Worm (Caenorhabditis elegans): ENCODE data around the gene B0222.5.

The B0222.5 gene

ce11 chrV:9143896-9144295 is 10.8 kb downstream of the B0222.5 start (continued):
- no peak for TF ChIP-seq nhr-27 (tag; optimal IDR thresholded peaks at IDR 0.05)
- TF ChIP-seq unc-130 (GFP tag; optimal IDR thresholded peaks at IDR 0.05): no peak
- TF ChIP-seq efl-1 (GFP tag; optimal IDR thresholded peaks at IDR 0.05): no peak
- TF ChIP-seq dpff-1 (tag; optimal IDR thresholded peaks at IDR 0.05): no peak
- TF ChIP-seq F57C9.4 (tag; optimal IDR thresholded peaks at IDR 0.05): no peak

ce11 chrV:9141297-9141696 is 13.4 kb downstream of the B0222.5 start, which contains the start of gene pitr-3:
pitr-3 (minus strand) TSS chrV:9141397.
- TF ChIP-seq akir-1 (GFP tag; optimal IDR thresholded peaks at IDR 0.05) (no peak), B0035.1 (tag; optimal IDR thresholded peaks at IDR 0.05) (no peak), hmg-20 (GFP tag; IDR thresholded peaks at IDR 0.05) (no peak), tbx-9 (tag; optimal IDR thresholded peaks at IDR 0.05; ENCODE audit: borderline replicate concordance) (no peak), bed-2 (GFP tag; IDR thresholded peaks at IDR 0.05) (no peak), somi-1 (GFP tag; optimal IDR thresholded peaks at IDR 0.05) (no peak), T26A5.8 (tag; optimal IDR thresholded peaks at IDR 0.05) (no peak), gei-17 (GFP tag; optimal IDR thresholded peaks at IDR 0.05) (no peak)

- no peak for TF ChIP-seq rcor-1 (GFP tag; IDR thresholded peaks at IDR 0.05)
- no peak for TF ChIP-seq tbp1 (GFP tag; optimal IDR thresholded peaks at IDR 0.05)
- TF ChIP-seq ekl-4 (GFP tag; IDR thresholded peaks at IDR 0.05): no peak
- TF ChIP-seq F10E7.11 (tag; optimal IDR thresholded peaks at IDR 0.05): no peak
- TF ChIP-seq lir-1 (GFP tag; conservative IDR thresholded peaks at IDR 0.05): no peak
- TF ChIP-seq dpl-1 (GFP tag; optimal IDR thresholded peaks at IDR 0.05): no peak
- no peak for TF ChIP-seq mel-28 (tag; optimal IDR thresholded peaks at IDR 0.05; ENCODE audit: borderline replicate concordance)
Measured at ce11 chrV:9137618-9138017, 17.1 kb downstream of the B0222.5 start, which contains the start of gene pitr-2. pitr-2 (minus strand) TSS chrV:9137718.

- TF ChIP-seq ztf-26 (tag; optimal IDR thresholded peaks at IDR 0.05): no peak
- no peak for TF ChIP-seq sdz-38 (tag; optimal IDR thresholded peaks at IDR 0.05)
- TF ChIP-seq ceh-100 (GFP tag; IDR thresholded peaks at IDR 0.05): no peak
- TF ChIP-seq nhr-90 (tag; optimal IDR thresholded peaks at IDR 0.05): no peak
Measured at ce11 chrV:9133950-9134349, 20.7 kb downstream of the B0222.5 start, which contains the start of gene B0222.1. B0222.1 (plus strand) TSS chrV:9134255.

ce11 chrV:9132043-9132442 is 22.6 kb downstream of the B0222.5 start, which contains the start of gene F21C10.1:
F21C10.1 (plus strand) TSS chrV:9132343.
- TF ChIP-seq ztf-18 (tag; optimal IDR thresholded peaks at IDR 0.05) (no peak), unc-62 (GFP tag; optimal IDR thresholded peaks at IDR 0.05) (no peak)

- no peak for TF ChIP-seq him-1 (tag; optimal IDR thresholded peaks at IDR 0.05)
- no peak for TF ChIP-seq fkh-3 (tag; optimal IDR thresholded peaks at IDR 0.05)
- no peak for TF ChIP-seq lag-1 (GFP tag; IDR thresholded peaks at IDR 0.05)
- no peak for TF ChIP-seq let-526 (GFP tag; IDR thresholded peaks at IDR 0.05)
- TF ChIP-seq F57A8.1 (GFP tag; optimal IDR thresholded peaks at IDR 0.05): no peak
- TF ChIP-seq K12H6.12 (tag; optimal IDR thresholded peaks at IDR 0.05): no peak
- no peak for TF ChIP-seq Y53F4B.3 (GFP tag; IDR thresholded peaks at IDR 0.05)
- TF ChIP-seq B0336.3 (GFP tag; IDR thresholded peaks at IDR 0.05): no peak
- TF ChIP-seq tbp1 (GFP tag; optimal IDR thresholded peaks at IDR 0.05): no peak
- no peak for TF ChIP-seq madf-3 (GFP tag; IDR thresholded peaks at IDR 0.05)
- TF ChIP-seq snpc-1.1 (tag; optimal IDR thresholded peaks at IDR 0.05; ENCODE audit: insufficient read depth): no peak
- no peak for TF ChIP-seq egl-18 (GFP tag; IDR thresholded peaks at IDR 0.05)
- no peak for TF ChIP-seq T07F8.4 (tag; optimal IDR thresholded peaks at IDR 0.05)
- no peak for TF ChIP-seq nfya-2 (GFP tag; IDR thresholded peaks at IDR 0.05)
- no peak for TF ChIP-seq ceh-40 (GFP tag; IDR thresholded peaks at IDR 0.05)
- TF ChIP-seq zim-3 (tag; optimal IDR thresholded peaks at IDR 0.05): no peak
- TF ChIP-seq lin-35 (GFP tag; optimal IDR thresholded peaks at IDR 0.05): no peak
Measured at ce11 chrV:9130766-9131165, 23.9 kb downstream of the B0222.5 start, which contains the start of gene F21C10.19. F21C10.19 (plus strand) TSS chrV:9131066.
